Worm (Caenorhabditis elegans): ENCODE data around the gene Y54G2A.28.

- TF ChIP-seq unc-62 (GFP tag; optimal IDR thresholded peaks at IDR 0.05): no peak
- TF ChIP-seq unc-39 (tag; optimal IDR thresholded peaks at IDR 0.05): no peak
- no peak for TF ChIP-seq skn-1 (tag; optimal IDR thresholded peaks at IDR 0.05)
- no peak for TF ChIP-seq blmp-1 (tag; optimal IDR thresholded peaks at IDR 0.05; ENCODE audit: insufficient read depth)
- no peak for TF ChIP-seq sma-9 (GFP tag; optimal IDR thresholded peaks at IDR 0.05)
- no peak for TF ChIP-seq sma-9 (tag; optimal IDR thresholded peaks at IDR 0.05)
- no peak for TF ChIP-seq nhr-237 (tag; optimal IDR thresholded peaks at IDR 0.05)
- no peak for TF ChIP-seq ztf-4 (tag; optimal IDR thresholded peaks at IDR 0.05)
These were observed 42.7 kb downstream of the Y54G2A.28 start, which contains the start of gene Y54G2A.57 for ce11 chrIV:2969399-2969990.

All from whole organism, L2 larva.